4 fruit fly cellular contexts compared by ENCODE assay signal in the genomic region with DNA sequence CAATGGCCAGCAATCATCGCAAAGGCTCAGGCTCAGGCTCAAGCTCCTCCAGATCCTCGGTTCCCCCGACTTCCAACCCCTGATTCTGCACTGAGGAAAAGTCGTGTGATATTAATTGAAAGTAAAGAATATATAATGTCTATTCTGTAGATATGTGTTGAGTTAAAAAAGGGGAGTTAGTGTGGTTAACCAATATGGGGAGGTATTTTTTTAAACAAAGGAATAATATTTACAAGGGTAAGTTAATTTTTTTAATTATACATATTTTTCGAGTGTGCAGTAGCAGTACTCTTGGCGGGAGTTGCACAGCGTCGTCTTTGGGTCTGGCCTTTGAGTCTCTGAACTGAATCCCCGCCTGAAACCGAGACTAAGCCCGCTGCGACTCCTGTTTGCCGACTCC.
TF ChIP-seq lines count a peak whose summit lies in the region.

No protein-coding gene starts in this region.

- TF ChIP-seq CTCF in whole organism, embryonic (GFP tag; optimal IDR thresholded peaks at IDR 0.05; lab: Kevin White, UChicago) = no peak

TF ChIP-seq in whole organism, embryonic, 481 proteins besides CTCF, POLR2A, EP300 and RAD21:
- TF ChIP-seq BtbVII (GFP tag; optimal IDR thresholded peaks at IDR 0.05; lab: Kevin White, UChicago) (no peak), lbe (GFP tag; optimal IDR thresholded peaks at IDR 0.05; lab: Kevin White, UChicago) (peak; percentile 29)
TF ChIP-seq in whole organism, embryonic: peak in this region for 1.

TF ChIP-seq in whole organism, prepupa, 60 proteins besides CTCF, POLR2A, EP300 and RAD21 (continues in another document):
- no peak for TF ChIP-seq Gug (GFP tag; IDR thresholded peaks at IDR 0.05; lab: Robert Waterston, UW)
- no peak for TF ChIP-seq CG11902 (GFP tag; optimal IDR thresholded peaks at IDR 0.05; lab: Kevin White, UChicago)
- no peak for TF ChIP-seq CG6854 (GFP tag; optimal IDR thresholded peaks at IDR 0.05; lab: Kevin White, UChicago)
- no peak for TF ChIP-seq dac (GFP tag; optimal IDR thresholded peaks at IDR 0.05; lab: Kevin White, UChicago)
- peak; percentile 65 for TF ChIP-seq esn (GFP tag; optimal IDR thresholded peaks at IDR 0.05; lab: Kevin White, UChicago)
- TF ChIP-seq CG11294 (GFP tag; IDR thresholded peaks at IDR 0.05; lab: Robert Waterston, UW) = no peak
- TF ChIP-seq Smox (GFP tag; optimal IDR thresholded peaks at IDR 0.05; lab: Kevin White, UChicago) = peak; percentile 58
- TF ChIP-seq Met (GFP tag; optimal IDR thresholded peaks at IDR 0.05; lab: Kevin White, UChicago) = peak; percentile 74
- TF ChIP-seq CG16779 (tag; optimal IDR thresholded peaks at IDR 0.05; lab: Kevin White, UChicago) = no peak
- peak; percentile 52 for TF ChIP-seq topi (GFP tag; optimal IDR thresholded peaks at IDR 0.05; lab: Kevin White, UChicago)
- TF ChIP-seq Hr4 (GFP tag; optimal IDR thresholded peaks at IDR 0.05; lab: Kevin White, UChicago) = no peak
- peak; percentile 24 for TF ChIP-seq net (GFP tag; optimal IDR thresholded peaks at IDR 0.05; lab: Kevin White, UChicago)
- peak; percentile 21 for TF ChIP-seq Sox14 (GFP tag; optimal IDR thresholded peaks at IDR 0.05; lab: Kevin White, UChicago)
- TF ChIP-seq CG32006 (GFP tag; optimal IDR thresholded peaks at IDR 0.05; lab: Kevin White, UChicago) = no peak
- no peak for TF ChIP-seq CG6276 (GFP tag; optimal IDR thresholded peaks at IDR 0.05; lab: Kevin White, UChicago)
- TF ChIP-seq salr (GFP tag; optimal IDR thresholded peaks at IDR 0.05; lab: Kevin White, UChicago) = peak; percentile 20 to 34
- peak; percentile 31 for TF ChIP-seq CG10669 (GFP tag; optimal IDR thresholded peaks at IDR 0.05; lab: Kevin White, UChicago)
- TF ChIP-seq Ets96B (tag; optimal IDR thresholded peaks at IDR 0.05; lab: Kevin White, UChicago) = peak; percentile 71
- TF ChIP-seq achi (GFP tag; optimal IDR thresholded peaks at IDR 0.05; lab: Kevin White, UChicago) = peak; percentile 40
- no peak for TF ChIP-seq Ets21C (GFP tag; optimal IDR thresholded peaks at IDR 0.05; lab: Kevin White, UChicago)
- TF ChIP-seq Hr38 (GFP tag; optimal IDR thresholded peaks at IDR 0.05; lab: Kevin White, UChicago) = no peak
- peak; percentile 35 for TF ChIP-seq CG3919 (GFP tag; optimal IDR thresholded peaks at IDR 0.05; lab: Kevin White, UChicago)
- peak; percentile 43 for TF ChIP-seq Sox102F (GFP tag; optimal IDR thresholded peaks at IDR 0.05; lab: Kevin White, UChicago)
- TF ChIP-seq acj6 (GFP tag; optimal IDR thresholded peaks at IDR 0.05; lab: Kevin White, UChicago) = peak; percentile 20
- peak; percentile 38 for TF ChIP-seq vri (GFP tag; optimal IDR thresholded peaks at IDR 0.05; lab: Kevin White, UChicago)
- peak; percentile 57 for TF ChIP-seq CG3032 (tag; optimal IDR thresholded peaks at IDR 0.05; lab: Kevin White, UChicago)
- no peak for TF ChIP-seq fd85E (GFP tag; optimal IDR thresholded peaks at IDR 0.05; lab: Kevin White, UChicago)
- no peak for TF ChIP-seq CG4318 (GFP tag; optimal IDR thresholded peaks at IDR 0.05; lab: Kevin White, UChicago)

TF ChIP-seq in whole organism, pupa, 21 proteins besides CTCF, POLR2A, EP300 and RAD21:
- TF ChIP-seq CG17806 (tag; optimal IDR thresholded peaks at IDR 0.05; lab: Kevin White, UChicago) (peak; percentile 70), CG14655 (GFP tag; optimal IDR thresholded peaks at IDR 0.05; lab: Kevin White, UChicago) (peak; percentile 62), Ets98B (GFP tag; IDR thresholded peaks at IDR 0.05; lab: Robert Waterston, UW) (no peak), Pif1B (GFP tag; optimal IDR thresholded peaks at IDR 0.05; lab: Kevin White, UChicago) (no peak), Snoo (tag; optimal IDR thresholded peaks at IDR 0.05; lab: Kevin White, UChicago) (peak; percentile 38), CG34367 (tag; optimal IDR thresholded peaks at IDR 0.05; lab: Kevin White, UChicago) (peak; percentile 41), fd96Ca (GFP tag; IDR thresholded peaks at IDR 0.05; lab: Robert Waterston, UW) (no peak), Pif1A (GFP tag; optimal IDR thresholded peaks at IDR 0.05; lab: Kevin White, UChicago) (peak; percentile 33), CG10348 (GFP tag; IDR thresholded peaks at IDR 0.05; lab: Robert Waterston, UW) (no peak), CG8301 (tag; optimal IDR thresholded peaks at IDR 0.05; lab: Kevin White, UChicago) (peak; percentile 28), CG15710 (tag; optimal IDR thresholded peaks at IDR 0.05; lab: Kevin White, UChicago) (peak; percentile 60), CG8159 (tag; optimal IDR thresholded peaks at IDR 0.05; lab: Kevin White, UChicago) (peak; percentile 68), CG9948 (tag; optimal IDR thresholded peaks at IDR 0.05; lab: Kevin White, UChicago) (peak; percentile 64)

TF ChIP-seq in whole organism, wandering third instar larva, 38 proteins besides CTCF, POLR2A, EP300 and RAD21:
- TF ChIP-seq sage (GFP tag; optimal IDR thresholded peaks at IDR 0.05; lab: Kevin White, UChicago) (peak; percentile 34), Sp1 (GFP tag; optimal IDR thresholded peaks at IDR 0.05; lab: Kevin White, UChicago) (peak; percentile 63), CG9705 (GFP tag; optimal IDR thresholded peaks at IDR 0.05; lab: Kevin White, UChicago) (no peak), dmrt93B (GFP tag; optimal IDR thresholded peaks at IDR 0.05; lab: Kevin White, UChicago) (no peak), N (GFP tag; optimal IDR thresholded peaks at IDR 0.05; lab: Kevin White, UChicago) (no peak), Dif (GFP tag; optimal IDR thresholded peaks at IDR 0.05; lab: Kevin White, UChicago; ENCODE audit: partially characterized antibody) (no peak), GATAd (GFP tag; optimal IDR thresholded peaks at IDR 0.05; lab: Kevin White, UChicago) (no peak), CrebA (GFP tag; optimal IDR thresholded peaks at IDR 0.05; lab: Kevin White, UChicago; ENCODE audit: borderline replicate concordance) (no peak), Abd-B (GFP tag; optimal IDR thresholded peaks at IDR 0.05; lab: Kevin White, UChicago) (no peak), Vsx2 (GFP tag; optimal IDR thresholded peaks at IDR 0.05; lab: Kevin White, UChicago; ENCODE audit: partially characterized antibody) (no peak), tai (GFP tag; optimal IDR thresholded peaks at IDR 0.05; lab: Kevin White, UChicago) (no peak), pan (optimal IDR thresholded peaks at IDR 0.05; lab: Kevin White, UChicago) (no peak), br (GFP tag; optimal IDR thresholded peaks at IDR 0.05; lab: Kevin White, UChicago) (peak; percentile 57), Rel (GFP tag; optimal IDR thresholded peaks at IDR 0.05; lab: Kevin White, UChicago) (no peak), Rel (tag; optimal IDR thresholded peaks at IDR 0.05; lab: Kevin White, UChicago) (no peak), brk (GFP tag; optimal IDR thresholded peaks at IDR 0.05; lab: Kevin White, UChicago) (peak; percentile 50), rgr (GFP tag; optimal IDR thresholded peaks at IDR 0.05; lab: Kevin White, UChicago) (peak; percentile 63), CG32264 (GFP tag; optimal IDR thresholded peaks at IDR 0.05; lab: Kevin White, UChicago) (no peak), fru (GFP tag; optimal IDR thresholded peaks at IDR 0.05; lab: Kevin White, UChicago) (peak; percentile 75), lola (GFP tag; optimal IDR thresholded peaks at IDR 0.05; lab: Kevin White, UChicago) (no peak), jim (GFP tag; optimal IDR thresholded peaks at IDR 0.05; lab: Kevin White, UChicago) (no peak), Jra (GFP tag; optimal IDR thresholded peaks at IDR 0.05; lab: Kevin White, UChicago) (no peak), Hr83 (GFP tag; optimal IDR thresholded peaks at IDR 0.05; lab: Kevin White, UChicago; ENCODE audit: poor library complexity, severe bottlenecking) (no peak), Dfd (GFP tag; optimal IDR thresholded peaks at IDR 0.05; lab: Kevin White, UChicago) (no peak), dl (GFP tag; optimal IDR thresholded peaks at IDR 0.05; lab: Kevin White, UChicago; ENCODE audit: insufficient read depth in 1 of 2, partially characterized antibody in 2 of 2) (no peak), sv (GFP tag; optimal IDR thresholded peaks at IDR 0.05; lab: Kevin White, UChicago) (no peak), ey (GFP tag; optimal IDR thresholded peaks at IDR 0.05; lab: Kevin White, UChicago) (peak; percentile 63), HLH106 (tag; optimal IDR thresholded peaks at IDR 0.05; lab: Kevin White, UChicago) (peak; percentile 70), Hnf4 (GFP tag; optimal IDR thresholded peaks at IDR 0.05; lab: Kevin White, UChicago) (peak; percentile 63), Hr78 (GFP tag; optimal IDR thresholded peaks at IDR 0.05; lab: Kevin White, UChicago) (no peak), usp (GFP tag; optimal IDR thresholded peaks at IDR 0.05; lab: Kevin White, UChicago) (no peak), dsf (GFP tag; optimal IDR thresholded peaks at IDR 0.05; lab: Kevin White, UChicago; ENCODE audit: borderline replicate concordance) (no peak), foxo (GFP tag; optimal IDR thresholded peaks at IDR 0.05; lab: Kevin White, UChicago) (peak in 1 of 2 experiments; percentile 73), h (GFP tag; optimal IDR thresholded peaks at IDR 0.05; lab: Kevin White, UChicago) (peak; percentile 79), woc (GFP tag; optimal IDR thresholded peaks at IDR 0.05; lab: Kevin White, UChicago) (peak; percentile 67), psq (GFP tag; optimal IDR thresholded peaks at IDR 0.05; lab: Kevin White, UChicago) (peak; percentile 53), Mio (GFP tag; optimal IDR thresholded peaks at IDR 0.05; lab: Kevin White, UChicago) (no peak), Myc (optimal IDR thresholded peaks at IDR 0.05; lab: Kevin White, UChicago) (no peak), OdsH (GFP tag; optimal IDR thresholded peaks at IDR 0.05; lab: Kevin White, UChicago) (peak; percentile 67)
